Fruit fly (Drosophila melanogaster) whole organism, prepupa: ENCODE measurements around the gene fz3.
A peak's percentile ranks its signal among the peaks of the same experiment; 100 is the strongest.

Source experiments
- Blimp-1 ChIP-seq: fragments of 200-800 bp; sonication (Bioruptor generic); optimal IDR thresholded peaks from 3 replicates; lab custom pipeline; 2017; ENCODE audit warnings: missing biosample characterization, missing genetic modification characterization, mild to moderate bottlenecking, moderate library complexity, missing genetic modification reagents
- CG10631 ChIP-seq: fragments of 200-800 bp; sonication (Bioruptor generic); optimal IDR thresholded peaks from 2 replicates; lab custom pipeline; 2016; ENCODE audit warnings: missing biosample characterization, missing genetic modification characterization
- CG10669 ChIP-seq: fragments of 200-800 bp; sonication (Bioruptor generic); optimal IDR thresholded peaks from 3 replicates; lab custom pipeline; 2018; ENCODE audit warnings: missing biosample characterization, mild to moderate bottlenecking, missing genetic modification characterization, moderate library complexity
- CG11762 ChIP-seq: fragments of 200-800 bp; sonication (Bioruptor generic); optimal IDR thresholded peaks from 3 replicates; lab custom pipeline; 2016; ENCODE audit warnings: missing biosample characterization, missing genetic modification characterization; ENCODE audit not compliant: insufficient read depth
- CG11902 ChIP-seq: fragments of 200-800 bp; sonication (Bioruptor generic); optimal IDR thresholded peaks from 3 replicates; lab custom pipeline; 2016; ENCODE audit warnings: missing biosample characterization, missing genetic modification characterization
- CG1621 ChIP-seq: fragments of 200-800 bp; sonication (Bioruptor generic); optimal IDR thresholded peaks from 3 replicates; lab custom pipeline; 2018; ENCODE audit warnings: missing biosample characterization, mild to moderate bottlenecking, missing genetic modification characterization
- CG16779 ChIP-seq: fragments of 200-800 bp; sonication (Bioruptor generic); optimal IDR thresholded peaks from 3 replicates; lab custom pipeline; 2017; ENCODE audit warnings: missing biosample characterization, mild to moderate bottlenecking, missing genetic modification characterization
- CG3032 ChIP-seq: fragments of 200-800 bp; optimal IDR thresholded peaks from 2 replicates; lab custom pipeline; 2019; ENCODE audit warnings: missing biosample characterization, mild to moderate bottlenecking, missing genetic modification characterization, moderate library complexity
- CG31627 ChIP-seq: fragments of 200-800 bp; sonication (Bioruptor generic); optimal IDR thresholded peaks from 3 replicates; lab custom pipeline; 2016; ENCODE audit warnings: missing biosample characterization, missing genetic modification characterization
- CG32006 ChIP-seq: fragments of 200-800 bp; sonication (Bioruptor generic); optimal IDR thresholded peaks from 3 replicates; lab custom pipeline; 2017; ENCODE audit warnings: missing biosample characterization, mild to moderate bottlenecking, missing genetic modification characterization
- CG34406 ChIP-seq: fragments of 200-800 bp; sonication (Bioruptor generic); optimal IDR thresholded peaks from 3 replicates; lab custom pipeline; 2016; ENCODE audit warnings: missing biosample characterization, missing genetic modification characterization
- CG3919 ChIP-seq: fragments of 200-800 bp; sonication (Bioruptor generic); optimal IDR thresholded peaks from 3 replicates; lab custom pipeline; 2016; ENCODE audit warnings: missing biosample characterization, missing genetic modification characterization
- CG4318 ChIP-seq: fragments of 200-800 bp; sonication (Bioruptor generic); optimal IDR thresholded peaks from 3 replicates; lab custom pipeline; 2017; ENCODE audit warnings: missing biosample characterization, mild to moderate bottlenecking, missing genetic modification characterization
- CG6163 ChIP-seq: fragments of 200-800 bp; sonication (Bioruptor generic); IDR thresholded peaks from 3 replicates; pipeline ENCODE4 v1.3.6; 2022; ENCODE audit warnings: missing biosample characterization, missing genetic modification characterization
- CG6276 ChIP-seq: fragments of 200-800 bp; sonication (Bioruptor generic); optimal IDR thresholded peaks from 2 replicates; lab custom pipeline; 2017; ENCODE audit warnings: missing biosample characterization, mild to moderate bottlenecking, missing genetic modification characterization
- CG6792 ChIP-seq: fragments of 200-800 bp; sonication (Bioruptor generic); optimal IDR thresholded peaks from 3 replicates; lab custom pipeline; 2016; ENCODE audit warnings: missing biosample characterization, missing genetic modification characterization
- CG6808 ChIP-seq: fragments of 200-800 bp; sonication (Bioruptor generic); optimal IDR thresholded peaks from 3 replicates; lab custom pipeline; 2017; ENCODE audit warnings: missing biosample characterization, missing genetic modification characterization, mild to moderate bottlenecking, moderate library complexity, missing genetic modification reagents
- CG7368 ChIP-seq: fragments of 200-800 bp; sonication (Bioruptor generic); optimal IDR thresholded peaks from 3 replicates; lab custom pipeline; 2016; ENCODE audit warnings: missing biosample characterization, missing genetic modification characterization
- CG8119 ChIP-seq: fragments of 200-800 bp; sonication (Bioruptor generic); IDR thresholded peaks from 3 replicates; pipeline ENCODE4 v1.3.6; 2022; ENCODE audit warnings: missing biosample characterization, missing genetic modification characterization
- CG8319 ChIP-seq: fragments of 200-800 bp; sonication (Bioruptor generic); optimal IDR thresholded peaks from 3 replicates; lab custom pipeline; 2016; ENCODE audit warnings: missing biosample characterization, missing genetic modification characterization
- CG9139 ChIP-seq: fragments of 200-800 bp; sonication (Bioruptor generic); optimal IDR thresholded peaks from 3 replicates; lab custom pipeline; 2017; ENCODE audit warnings: missing biosample characterization, mild to moderate bottlenecking, missing genetic modification characterization
- Eip78C ChIP-seq: fragments of 200-800 bp; sonication (Bioruptor generic); peaks from one replicate; lab custom pipeline; 2016; ENCODE audit warnings: missing biosample characterization, missing genetic modification characterization
- Eip93F ChIP-seq: fragments of 200-800 bp; sonication (Bioruptor generic); optimal IDR thresholded peaks from 2 replicates; lab custom pipeline; 2016; ENCODE audit warnings: missing biosample characterization, mild to moderate bottlenecking, missing genetic modification characterization
- Ets21C ChIP-seq: fragments of 200-800 bp; sonication (Bioruptor generic); optimal IDR thresholded peaks from 3 replicates; lab custom pipeline; 2016; ENCODE audit warnings: missing biosample characterization, missing genetic modification characterization
- Ets96B ChIP-seq: fragments of 200-800 bp; optimal IDR thresholded peaks from 2 replicates; lab custom pipeline; 2019; ENCODE audit warnings: missing biosample characterization, mild to moderate bottlenecking, missing genetic modification characterization, moderate library complexity
- Gug ChIP-seq: fragments of 200-800 bp; sonication (Bioruptor generic); IDR thresholded peaks from 2 replicates; pipeline ENCODE4 v1.3.6; 2022; ENCODE audit warnings: missing biosample characterization, missing genetic modification characterization
- Hr38 ChIP-seq: sonication (Bioruptor generic); optimal IDR thresholded peaks from 2 replicates; lab custom pipeline; 2016; ENCODE audit warnings: missing biosample characterization, missing genetic modification characterization
- Hr39 ChIP-seq: fragments of 200-800 bp; sonication (Bioruptor generic); optimal IDR thresholded peaks from 2 replicates; lab custom pipeline; 2016; ENCODE audit warnings: missing biosample characterization, missing genetic modification characterization
- Hr4 ChIP-seq: fragments of 200-800 bp; sonication (Bioruptor generic); optimal IDR thresholded peaks from 3 replicates; lab custom pipeline; 2016; ENCODE audit warnings: missing biosample characterization, missing genetic modification characterization
- Met ChIP-seq: fragments of 200-800 bp; sonication (Bioruptor generic); optimal IDR thresholded peaks from 3 replicates; lab custom pipeline; 2016; ENCODE audit warnings: missing biosample characterization, missing genetic modification characterization
- OdsH ChIP-seq: fragments of 200-800 bp; sonication (Bioruptor generic); optimal IDR thresholded peaks from 3 replicates; lab custom pipeline; 2016; ENCODE audit warnings: missing biosample characterization, missing genetic modification characterization
- Smox ChIP-seq: fragments of 200-800 bp; sonication (Bioruptor generic); optimal IDR thresholded peaks from 3 replicates; lab custom pipeline; 2016; ENCODE audit warnings: missing biosample characterization, missing genetic modification characterization
- Sox14 ChIP-seq: fragments of 200-800 bp; sonication (Bioruptor generic); optimal IDR thresholded peaks from 3 replicates; lab custom pipeline; 2016; ENCODE audit warnings: missing biosample characterization, missing genetic modification characterization
- Sox15 ChIP-seq: fragments of 200-800 bp; sonication (Bioruptor generic); optimal IDR thresholded peaks from 3 replicates; lab custom pipeline; 2016; ENCODE audit warnings: missing biosample characterization, missing genetic modification characterization
- achi ChIP-seq: fragments of 200-800 bp; sonication (Bioruptor generic); optimal IDR thresholded peaks from 3 replicates; lab custom pipeline; 2016; ENCODE audit warnings: missing biosample characterization, missing genetic modification characterization
- acj6 ChIP-seq: fragments of 200-800 bp; sonication (Bioruptor generic); optimal IDR thresholded peaks from 3 replicates; lab custom pipeline; 2016; ENCODE audit warnings: missing biosample characterization, missing genetic modification characterization
- cyc ChIP-seq: fragments of 200-800 bp; sonication (Bioruptor generic); optimal IDR thresholded peaks from 3 replicates; lab custom pipeline; 2016; ENCODE audit warnings: missing biosample characterization, missing genetic modification characterization
- dsx ChIP-seq: fragments of 200-800 bp; optimal IDR thresholded peaks from 3 replicates; lab custom pipeline; 2019; ENCODE audit warnings: missing biosample characterization, mild to moderate bottlenecking, missing genetic modification characterization, moderate library complexity; ENCODE audit not compliant: poor library complexity, severe bottlenecking
- fd59A ChIP-seq: fragments of 200-800 bp; sonication (Bioruptor generic); optimal IDR thresholded peaks from 2 replicates; lab custom pipeline; 2017; ENCODE audit warnings: missing biosample characterization, mild to moderate bottlenecking, missing genetic modification characterization, missing genetic modification reagents
- fd85E ChIP-seq: fragments of 200-800 bp; sonication (Bioruptor generic); optimal IDR thresholded peaks from 3 replicates; lab custom pipeline; 2016; ENCODE audit warnings: missing biosample characterization, missing genetic modification characterization
- fkh ChIP-seq: fragments of 200-800 bp; sonication (Bioruptor generic); optimal IDR thresholded peaks from 3 replicates; lab custom pipeline; 2017; ENCODE audit warnings: missing biosample characterization, mild to moderate bottlenecking, missing genetic modification characterization, moderate library complexity
- lz ChIP-seq: fragments of 200-800 bp; sonication (Bioruptor generic); optimal IDR thresholded peaks from 3 replicates; lab custom pipeline; 2016; ENCODE audit warnings: missing biosample characterization, missing genetic modification characterization
- net ChIP-seq: fragments of 200-800 bp; sonication (Bioruptor generic); optimal IDR thresholded peaks from 3 replicates; lab custom pipeline; 2016; ENCODE audit warnings: missing biosample characterization, missing genetic modification characterization
- salr ChIP-seq, 2 experiments: fragments of 200-800 bp; sonication (Bioruptor generic); optimal IDR thresholded peaks; 3 replicates each; lab custom pipeline; 2016 to 2018; ENCODE audit warnings: missing biosample characterization in 2 of 2, missing genetic modification characterization in 2 of 2, mild to moderate bottlenecking in 1 of 2
- spab ChIP-seq: fragments of 200-800 bp; sonication (Bioruptor generic); optimal IDR thresholded peaks from 2 replicates; lab custom pipeline; 2017; ENCODE audit warnings: missing biosample characterization, mild to moderate bottlenecking, missing genetic modification characterization, missing genetic modification reagents
- ss ChIP-seq, 2 experiments: fragments of 200-800 bp; sonication (Bioruptor generic); optimal IDR thresholded peaks; 2 replicates in 1 of 2; 3 replicates in 1 of 2; lab custom pipeline; 2017 to 2018; ENCODE audit warnings: mild to moderate bottlenecking in 2 of 2, missing biosample characterization in 2 of 2, missing genetic modification characterization in 2 of 2, moderate library complexity in 1 of 2
- svp ChIP-seq: fragments of 200-800 bp; sonication (Bioruptor generic); peaks from one replicate; lab custom pipeline; 2016; ENCODE audit warnings: missing biosample characterization, missing genetic modification characterization
- topi ChIP-seq: fragments of 200-800 bp; sonication (Bioruptor generic); optimal IDR thresholded peaks from 3 replicates; lab custom pipeline; 2016; ENCODE audit warnings: missing biosample characterization, missing genetic modification characterization
- vri ChIP-seq: fragments of 200-800 bp; sonication (Bioruptor generic); optimal IDR thresholded peaks from 3 replicates; lab custom pipeline; 2016; ENCODE audit warnings: missing biosample characterization, mild to moderate bottlenecking, missing genetic modification characterization

Gene fz3

dm6 chrX:775184-775583 lies 5.4 kb downstream of the fz3 start (continued):
- TF ChIP-seq CG16779 (peak; percentile 14), CG4318 (no peak), Eip78C (GFP tag; lab: Kevin White, UChicago) (peak; percentile 94), Smox (GFP tag; lab: Kevin White, UChicago) (peak; percentile 77), Blimp-1 (GFP tag; lab: Kevin White, UChicago) (peak; percentile 50), CG3919 (GFP tag; lab: Kevin White, UChicago) (peak; percentile 76), svp (GFP tag; lab: Kevin White, UChicago) (peak; percentile 93), net (GFP tag; lab: Kevin White, UChicago) (peak; percentile 58), Hr39 (peak; percentile 62), CG31627 (peak; percentile 65), CG6276 (GFP tag; lab: Kevin White, UChicago) (peak; percentile 15), topi (GFP tag; lab: Kevin White, UChicago) (peak; percentile 81), spab (GFP tag; lab: Kevin White, UChicago) (peak; percentile 70), Sox15 (peak; percentile 25), CG7368 (GFP tag; lab: Kevin White, UChicago) (peak; percentile 46), fd85E (no peak), Ets21C (peak; percentile 44), CG6163 (GFP tag; lab: Robert Waterston, UW) (peak; percentile 82), acj6 (GFP tag; lab: Kevin White, UChicago) (peak; percentile 66), dsx (GFP tag; lab: Kevin White, UChicago) (peak; percentile 81), Gug (GFP tag; lab: Robert Waterston, UW) (peak; percentile 47), ss (GFP tag; optimal IDR thresholded peaks at IDR 0.05; lab: Kevin White, UChicago) (peak; percentile 76 to 77), CG1621 (tag; lab: Kevin White, UChicago) (peak; percentile 57), Eip93F (GFP tag; lab: Kevin White, UChicago) (peak; percentile 50), Sox14 (GFP tag; lab: Kevin White, UChicago) (peak; percentile 79), CG8319 (GFP tag; lab: Kevin White, UChicago) (no peak), CG11902 (GFP tag; lab: Kevin White, UChicago) (peak; percentile 44), Met (peak; percentile 81), fd59A (GFP tag; lab: Kevin White, UChicago) (peak; percentile 65), lz (GFP tag; lab: Kevin White, UChicago) (peak; percentile 79), CG34406 (GFP tag; lab: Kevin White, UChicago) (peak; percentile 75), vri (peak; percentile 72)
- TF ChIP-seq, all 60 proteins: peak for 52

dm6 chrX:779344-779743 lies 9.6 kb downstream of the fz3 start:
- TF ChIP-seq CG3032 (tag; lab: Kevin White, UChicago) = peak; percentile 45
- peak; percentile 36 for TF ChIP-seq CG11762 (GFP tag; lab: Kevin White, UChicago)
- peak; percentile 38 for TF ChIP-seq spab (GFP tag; lab: Kevin White, UChicago)
- TF ChIP-seq CG10631 = peak; percentile 60
- peak; percentile 52 for TF ChIP-seq vri
- no peak for TF ChIP-seq Hr38 (GFP tag; lab: Kevin White, UChicago)
- no peak for TF ChIP-seq fd85E
- TF ChIP-seq CG4318 = peak; percentile 36
- TF ChIP-seq fd59A (GFP tag; lab: Kevin White, UChicago) = peak; percentile 45
- TF ChIP-seq Gug (GFP tag; lab: Robert Waterston, UW) = no peak
- TF ChIP-seq CG32006 = peak; percentile 64
- peak; percentile 36 for TF ChIP-seq Hr4
- TF ChIP-seq svp (GFP tag; lab: Kevin White, UChicago) = peak; percentile 87
- TF ChIP-seq CG34406 (GFP tag; lab: Kevin White, UChicago) = peak; percentile 55
- TF ChIP-seq dsx (GFP tag; lab: Kevin White, UChicago) = peak; percentile 47
- TF ChIP-seq Smox (GFP tag; lab: Kevin White, UChicago) = peak; percentile 71
- TF ChIP-seq ss (GFP tag; optimal IDR thresholded peaks at IDR 0.05; lab: Kevin White, UChicago) = peak; percentile 63 to 69
- peak; percentile 72 for TF ChIP-seq CG8119 (GFP tag; lab: Robert Waterston, UW)
- peak; percentile 51 for TF ChIP-seq Ets96B (tag; lab: Kevin White, UChicago)
- peak; percentile 66 for TF ChIP-seq achi (GFP tag; lab: Kevin White, UChicago)
- TF ChIP-seq cyc (GFP tag; lab: Kevin White, UChicago) = peak; percentile 38
- TF ChIP-seq CG9139 (GFP tag; lab: Kevin White, UChicago) = no peak
- no peak for TF ChIP-seq fkh
- TF ChIP-seq CG31627 = peak; percentile 59
- peak; percentile 56 for TF ChIP-seq OdsH (GFP tag; lab: Kevin White, UChicago)
- peak; percentile 57 for TF ChIP-seq Hr39
- peak in 1 of 2 experiments; percentile 25 for TF ChIP-seq salr (GFP tag; optimal IDR thresholded peaks at IDR 0.05; lab: Kevin White, UChicago)
- peak; percentile 60 for TF ChIP-seq CG6808
- peak; percentile 40 for TF ChIP-seq CG10669 (GFP tag; lab: Kevin White, UChicago)
- peak; percentile 65 for TF ChIP-seq CG6792 (GFP tag; lab: Kevin White, UChicago)
